Worm (Caenorhabditis elegans): Measurements from ENCODE around the gene Y94H6A.3.

ce11 chrIV:2628171-2628570 is 48.1 kb upstream of the Y94H6A.3 start, which contains the start of gene ngn-1:
- no peak for TF ChIP-seq nhr-67 (tag; optimal IDR thresholded peaks at IDR 0.05)
- no peak for TF ChIP-seq egl-27 (tag; optimal IDR thresholded peaks at IDR 0.05)
- no peak for TF ChIP-seq lin-39 (tag; optimal IDR thresholded peaks at IDR 0.05)
- TF ChIP-seq nhr-12 (tag; optimal IDR thresholded peaks at IDR 0.05) = no peak
- no peak for TF ChIP-seq nhr-23 (tag; optimal IDR thresholded peaks at IDR 0.05)
- TF ChIP-seq elt-2 (tag; optimal IDR thresholded peaks at IDR 0.05) = no peak
- TF ChIP-seq unc-62 (GFP tag; optimal IDR thresholded peaks at IDR 0.05) = no peak
- no peak for TF ChIP-seq ceh-9 (tag; optimal IDR thresholded peaks at IDR 0.05)
- TF ChIP-seq egl-5 (tag; optimal IDR thresholded peaks at IDR 0.05) = no peak

All from whole organism, L3 larva.